Fruit fly (Drosophila melanogaster) Kc167 (cell line): ENCODE measurements around the gene Vajk1.

Experiments
- Sin3A ChIP-seq: fragments of >200 bp; optimal IDR thresholded peaks from 2 replicates; lab custom pipeline; 2018; ENCODE audit warnings: missing external identifiers
- ttk ChIP-seq: sonication (Bioruptor generic); optimal IDR thresholded peaks from 2 replicates; lab custom pipeline; 2017; ENCODE audit warnings: missing external identifiers

DNA sequence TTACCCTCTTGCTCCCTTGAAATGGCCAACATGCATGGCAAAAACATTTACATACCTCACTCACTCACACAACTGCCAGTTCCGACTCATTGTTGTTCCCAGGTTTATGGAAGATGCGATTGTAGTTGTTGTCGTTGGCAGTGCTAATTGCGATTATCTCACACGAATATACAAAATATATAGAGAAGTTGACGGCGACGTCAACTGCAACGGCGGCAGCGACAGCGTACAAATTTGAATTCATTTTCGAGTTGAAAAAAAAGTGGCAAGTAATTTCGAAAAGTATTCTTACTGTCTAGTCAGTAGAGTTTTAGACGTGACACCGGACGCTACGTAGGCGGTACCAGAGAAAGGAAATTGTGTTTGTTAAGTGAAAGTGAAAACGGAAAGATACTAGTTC, 8.9 kb downstream of the Vajk1 start, which contains the start of gene Ance-3:
- TF ChIP-seq ttk (no peak), Sin3A (lab: Kevin White, UChicago) (no peak)
